Fruit fly (Drosophila melanogaster) whole organism, embryonic: ENCODE data around the gene Gr28a.

Experiments
- Abd-B ChIP-seq: fragments of 200-800 bp; sonication (Bioruptor generic); optimal IDR thresholded peaks from 2 replicates; lab custom pipeline; 2018; ENCODE audit warnings: missing biosample characterization, mild to moderate bottlenecking, missing genetic modification characterization, moderate library complexity
- BEAF-32 ChIP-seq: fragments of 200-800 bp; sonication (Bioruptor generic); optimal IDR thresholded peaks from 3 replicates; lab custom pipeline; 2017; ENCODE audit warnings: missing biosample characterization, missing genetic modification characterization, mild to moderate bottlenecking, moderate library complexity, missing genetic modification reagents
- CG10366 ChIP-seq: fragments of 200-800 bp; sonication (Bioruptor generic); IDR thresholded peaks from 2 replicates; pipeline ENCODE4 v1.3.6; 2022; ENCODE audit warnings: missing biosample characterization, missing genetic modification characterization
- CG12219 ChIP-seq: fragments of 200-800 bp; sonication (Bioruptor generic); optimal IDR thresholded peaks from 3 replicates; lab custom pipeline; 2018; ENCODE audit warnings: missing biosample characterization, mild to moderate bottlenecking, missing genetic modification characterization
- CG14441 ChIP-seq: fragments of 200-800 bp; sonication (Bioruptor generic); IDR thresholded peaks from 2 replicates; pipeline ENCODE4 v1.3.6; 2022; ENCODE audit warnings: missing biosample characterization, missing genetic modification characterization
- CG15514 ChIP-seq: fragments of 200-800 bp; sonication (Bioruptor generic); optimal IDR thresholded peaks from 3 replicates; lab custom pipeline; 2017; ENCODE audit warnings: missing biosample characterization, missing genetic modification characterization, mild to moderate bottlenecking, moderate library complexity, missing genetic modification reagents
- CG1602 ChIP-seq: fragments of 200-800 bp; sonication (Bioruptor generic); optimal IDR thresholded peaks from 3 replicates; lab custom pipeline; 2016; ENCODE audit warnings: missing biosample characterization, missing genetic modification characterization
- CG1603 ChIP-seq: fragments of 200-800 bp; sonication (Bioruptor generic); optimal IDR thresholded peaks from 2 replicates; lab custom pipeline; 2019; ENCODE audit warnings: missing biosample characterization, mild to moderate bottlenecking, missing genetic modification characterization, moderate library complexity
- CG17912 ChIP-seq: fragments of 200-800 bp; sonication (Bioruptor generic); optimal IDR thresholded peaks from 2 replicates; lab custom pipeline; 2018; ENCODE audit warnings: missing biosample characterization, mild to moderate bottlenecking, missing genetic modification characterization
- CG1832 ChIP-seq: fragments of 200-800 bp; sonication (Bioruptor generic); optimal IDR thresholded peaks from 2 replicates; lab custom pipeline; 2017; ENCODE audit warnings: missing biosample characterization, mild to moderate bottlenecking, missing genetic modification characterization, inconsistent platforms
- CG2120 ChIP-seq: fragments of 200-800 bp; sonication (Bioruptor generic); optimal IDR thresholded peaks from 3 replicates; lab custom pipeline; 2016; ENCODE audit warnings: missing biosample characterization, missing genetic modification characterization
- CG2129 ChIP-seq: fragments of 200-800 bp; sonication (Bioruptor generic); IDR thresholded peaks from 2 replicates; pipeline ENCODE4 v1.3.6; 2022; ENCODE audit warnings: missing biosample characterization, missing genetic modification characterization; ENCODE audit not compliant: partially characterized antibody
- CG31224 ChIP-seq: fragments of 200-800 bp; sonication (Bioruptor generic); IDR thresholded peaks from 2 replicates; pipeline ENCODE4 v1.3.6; 2022; ENCODE audit warnings: missing biosample characterization, missing genetic modification characterization
- CG31441 ChIP-seq: fragments of 200-800 bp; sonication (Bioruptor generic); IDR thresholded peaks from 2 replicates; pipeline ENCODE4 v1.3.6; 2022; ENCODE audit warnings: missing biosample characterization, missing genetic modification characterization
- CG32767 ChIP-seq: fragments of 200-800 bp; sonication (Bioruptor generic); IDR thresholded peaks from 2 replicates; pipeline ENCODE4 v1.3.6; 2022; ENCODE audit warnings: missing biosample characterization, missing genetic modification characterization
- CG3281 ChIP-seq: fragments of 200-800 bp; sonication (Bioruptor generic); optimal IDR thresholded peaks from 3 replicates; lab custom pipeline; 2017; ENCODE audit warnings: missing biosample characterization, mild to moderate bottlenecking, missing genetic modification characterization
- CG4854 ChIP-seq: fragments of 200-800 bp; sonication (Bioruptor generic); optimal IDR thresholded peaks from 2 replicates; lab custom pipeline; 2016; ENCODE audit warnings: missing biosample characterization, missing genetic modification characterization, inconsistent platforms
- CG5245 ChIP-seq: fragments of 200-800 bp; sonication (Bioruptor generic); optimal IDR thresholded peaks from 3 replicates; lab custom pipeline; 2016; ENCODE audit warnings: missing biosample characterization, missing genetic modification characterization
- CG7963 ChIP-seq: fragments of 200-800 bp; sonication (Bioruptor generic); IDR thresholded peaks from 3 replicates; pipeline ENCODE4 v1.3.6; 2022; ENCODE audit warnings: missing biosample characterization, missing genetic modification characterization; ENCODE audit not compliant: partially characterized antibody
- CG8290 ChIP-seq, 3 experiments: fragments of 200-800 bp; sonication (Bioruptor generic); optimal IDR thresholded peaks; 2 replicates each; lab custom pipeline; 2016 to 2019; ENCODE audit warnings: missing biosample characterization in 3 of 3, missing genetic modification characterization in 3 of 3, mild to moderate bottlenecking in 2 of 3, moderate library complexity in 1 of 3
- CG8388 ChIP-seq: fragments of 200-800 bp; sonication (Bioruptor generic); optimal IDR thresholded peaks from 2 replicates; lab custom pipeline; 2019; ENCODE audit warnings: missing biosample characterization, mild to moderate bottlenecking, missing genetic modification characterization, moderate library complexity
- CG9727 ChIP-seq: fragments of 200-800 bp; sonication (Bioruptor generic); optimal IDR thresholded peaks from 3 replicates; lab custom pipeline; 2017; ENCODE audit warnings: missing biosample characterization, mild to moderate bottlenecking, missing genetic modification characterization
- CG9797 ChIP-seq: fragments of 200-800 bp; sonication (Bioruptor generic); optimal IDR thresholded peaks from 3 replicates; lab custom pipeline; 2018; ENCODE audit warnings: missing biosample characterization, mild to moderate bottlenecking, missing genetic modification characterization
- Dbx ChIP-seq: fragments of 200-800 bp; sonication (Bioruptor generic); IDR thresholded peaks from 3 replicates; pipeline ENCODE4 v1.3.6; 2022; ENCODE audit warnings: missing biosample characterization, missing genetic modification characterization
- Dfd ChIP-seq, 2 experiments: fragments of >200 bp; optimal IDR thresholded peaks; 2 replicates each; lab custom pipeline; 2017; ENCODE audit warnings: missing biosample characterization in 2 of 2, missing genetic modification characterization in 2 of 2
- Hr51 ChIP-seq, 2 experiments: fragments of 200-800 bp; sonication (Bioruptor generic); optimal IDR thresholded peaks; 2 replicates in 1 of 2; 3 replicates in 1 of 2; lab custom pipeline; 2016 to 2018; ENCODE audit warnings: missing biosample characterization in 2 of 2, missing genetic modification characterization in 2 of 2, mild to moderate bottlenecking in 1 of 2, moderate library complexity in 1 of 2
- Hsf ChIP-seq: fragments of 200-800 bp; sonication (Bioruptor generic); optimal IDR thresholded peaks from 3 replicates; lab custom pipeline; 2016; ENCODE audit warnings: missing biosample characterization, missing genetic modification characterization
- MBD-R2 ChIP-seq: fragments of 200-800 bp; sonication (Bioruptor generic); IDR thresholded peaks from 2 replicates; pipeline ENCODE4 v1.3.6; 2022; ENCODE audit warnings: missing biosample characterization, missing genetic modification characterization
- NfI ChIP-seq: fragments of 200-800 bp; sonication (Bioruptor generic); optimal IDR thresholded peaks from 3 replicates; lab custom pipeline; 2018; ENCODE audit warnings: missing biosample characterization, mild to moderate bottlenecking, missing genetic modification characterization, moderate library complexity
- Oaz ChIP-seq: fragments of 200-800 bp; sonication (Bioruptor generic); IDR thresholded peaks from 2 replicates; pipeline ENCODE4 v1.3.6; 2022; ENCODE audit warnings: missing biosample characterization, missing genetic modification characterization
- Rfx ChIP-seq: fragments of 200-800 bp; sonication (Bioruptor generic); IDR thresholded peaks from 2 replicates; pipeline ENCODE4 v1.3.6; 2022; ENCODE audit warnings: missing biosample characterization, missing genetic modification characterization
- TFAM ChIP-seq: fragments of 200-800 bp; sonication (Bioruptor generic); optimal IDR thresholded peaks from 2 replicates; lab custom pipeline; 2017; ENCODE audit warnings: missing biosample characterization, missing genetic modification characterization, inconsistent platforms
- Tbp ChIP-seq: fragments of >200 bp; optimal IDR thresholded peaks from 2 replicates; lab custom pipeline; 2018; ENCODE audit warnings: missing biosample characterization, missing genetic modification characterization
- Trl ChIP-seq, 3 experiments: fragments of >200 bp in 2 of 3; fragments of 200-800 bp in 1 of 3; sonication (Bioruptor generic) in 1 of 3; optimal IDR thresholded peaks; 2 replicates in 1 of 3; 3 replicates in 2 of 3; lab custom pipeline; 2016 to 2017; ENCODE audit warnings: missing biosample characterization in 1 of 3, missing genetic modification characterization in 1 of 3
- amos ChIP-seq: fragments of 200-800 bp; sonication (Bioruptor generic); IDR thresholded peaks from 2 replicates; pipeline ENCODE4 v1.3.6; 2022; ENCODE audit warnings: missing biosample characterization, missing genetic modification characterization; ENCODE audit not compliant: partially characterized antibody
- bab2 ChIP-seq: fragments of 200-800 bp; sonication (Bioruptor generic); optimal IDR thresholded peaks from 2 replicates; lab custom pipeline; 2016; ENCODE audit warnings: missing biosample characterization, missing genetic modification characterization
- chn ChIP-seq: fragments of 200-800 bp; sonication (Bioruptor generic); optimal IDR thresholded peaks from 2 replicates; lab custom pipeline; 2016; ENCODE audit warnings: missing biosample characterization, missing genetic modification characterization
- dmrt99B ChIP-seq: fragments of 200-800 bp; sonication (Bioruptor generic); optimal IDR thresholded peaks from 2 replicates; lab custom pipeline; 2018; ENCODE audit warnings: missing biosample characterization, mild to moderate bottlenecking, missing genetic modification characterization, moderate library complexity
- grn ChIP-seq: fragments of 200-800 bp; sonication (Bioruptor generic); optimal IDR thresholded peaks from 3 replicates; lab custom pipeline; 2017; ENCODE audit warnings: missing biosample characterization, missing genetic modification characterization
- mam ChIP-seq: fragments of 200-800 bp; sonication (Bioruptor generic); optimal IDR thresholded peaks from 3 replicates; lab custom pipeline; 2016; ENCODE audit warnings: missing biosample characterization, missing genetic modification characterization
- nmo ChIP-seq: fragments of 200-800 bp; sonication (Bioruptor generic); optimal IDR thresholded peaks from 2 replicates; lab custom pipeline; 2018; ENCODE audit warnings: missing biosample characterization, mild to moderate bottlenecking, missing genetic modification characterization, moderate library complexity
- repo ChIP-seq: fragments of 200-800 bp; sonication (Bioruptor generic); optimal IDR thresholded peaks from 2 replicates; lab custom pipeline; 2016; ENCODE audit warnings: missing biosample characterization, missing genetic modification characterization
- sc ChIP-seq, 3 experiments: fragments of >200 bp in 2 of 3; fragments of 200-800 bp in 1 of 3; sonication (Bioruptor generic) in 1 of 3; optimal IDR thresholded peaks; 2 replicates in 2 of 3; 3 replicates in 1 of 3; lab custom pipeline; 2017; ENCODE audit warnings: mild to moderate bottlenecking in 1 of 3, missing biosample characterization in 1 of 3, missing genetic modification characterization in 1 of 3, missing genetic modification reagents in 1 of 3
- sr ChIP-seq: fragments of 200-800 bp; sonication (Bioruptor generic); IDR thresholded peaks from 3 replicates; pipeline ENCODE4 v1.3.6; 2022; ENCODE audit warnings: missing biosample characterization, missing genetic modification characterization
- tap ChIP-seq: fragments of 200-800 bp; optimal IDR thresholded peaks from 3 replicates; lab custom pipeline; 2019; ENCODE audit warnings: missing biosample characterization, mild to moderate bottlenecking, missing genetic modification characterization, moderate library complexity
- tio ChIP-seq: fragments of 200-800 bp; sonication (Bioruptor generic); optimal IDR thresholded peaks from 2 replicates; lab custom pipeline; 2017; ENCODE audit warnings: missing biosample characterization, missing genetic modification characterization, inconsistent platforms
- tup ChIP-seq: fragments of 200-800 bp; sonication (Bioruptor generic); optimal IDR thresholded peaks from 2 replicates; lab custom pipeline; 2016; ENCODE audit warnings: missing biosample characterization, mild to moderate bottlenecking, missing genetic modification characterization, moderate library complexity
- wek ChIP-seq: fragments of 200-800 bp; sonication (Bioruptor generic); optimal IDR thresholded peaks from 3 replicates; lab custom pipeline; 2018; ENCODE audit warnings: missing biosample characterization, mild to moderate bottlenecking, missing genetic modification characterization, moderate library complexity

Gene Gr28a

dm6 chr2L:7434737-7435356 lies 19.2 kb downstream of the Gr28a start (continued):
- TF ChIP-seq chn (GFP tag; lab: Kevin White, UChicago) (no peak), bab2 (GFP tag; lab: Kevin White, UChicago) (no peak), tap (tag; lab: Kevin White, UChicago) (peak; percentile 40), sr (GFP tag; lab: Robert Waterston, UW) (no peak), CG1603 (tag; lab: Kevin White, UChicago) (no peak), Hr51 (GFP tag; optimal IDR thresholded peaks at IDR 0.05; lab: Kevin White, UChicago) (peak in 1 of 2 experiments; percentile 28), CG8388 (GFP tag; lab: Kevin White, UChicago) (no peak), Rfx (GFP tag; lab: Robert Waterston, UW) (peak; percentile 73), amos (GFP tag; lab: Robert Waterston, UW) (no peak), CG1602 (GFP tag; lab: Kevin White, UChicago) (no peak), Dfd (GFP tag; optimal IDR thresholded peaks at IDR 0.05; lab: Kevin White, UChicago) (no peak), CG15514 (no peak), CG10366 (GFP tag; lab: Robert Waterston, UW) (peak; percentile 14; the same call in 1 of the 2 replicates), CG31224 (GFP tag; lab: Robert Waterston, UW) (peak; percentile 19; the same call in 1 of the 2 replicates), CG3281 (GFP tag; lab: Kevin White, UChicago) (peak; percentile 13), MBD-R2 (GFP tag; lab: Robert Waterston, UW) (no peak; the same call in 1 of the 2 replicates), CG8290 (GFP tag; optimal IDR thresholded peaks at IDR 0.05; lab: Kevin White, UChicago) (no peak), CG8290 (tag; optimal IDR thresholded peaks at IDR 0.05; lab: Kevin White, UChicago) (no peak), CG2120 (GFP tag; lab: Kevin White, UChicago) (peak; percentile 28), sc (optimal IDR thresholded peaks at IDR 0.05; lab: Kevin White, UChicago) (no peak), sc (GFP tag; optimal IDR thresholded peaks at IDR 0.05; lab: Kevin White, UChicago) (no peak), CG7963 (GFP tag; lab: Robert Waterston, UW) (no peak), Dbx (peak; percentile 52; the same call in 2 of the 3 replicates), CG9727 (GFP tag; lab: Kevin White, UChicago) (no peak), dmrt99B (tag; lab: Kevin White, UChicago) (peak; percentile 12), wek (no peak), CG12219 (GFP tag; lab: Kevin White, UChicago) (peak; percentile 9), mam (no peak), BEAF-32 (GFP tag; lab: Kevin White, UChicago) (no peak), tup (GFP tag; lab: Kevin White, UChicago) (no peak), CG32767 (GFP tag; lab: Robert Waterston, UW) (peak; percentile 21; the same call in 1 of the 2 replicates), Tbp (GFP tag; lab: Kevin White, UChicago) (no peak), CG2129 (GFP tag; lab: Robert Waterston, UW) (no peak), CG14441 (peak; percentile 56; the same call in 1 of the 2 replicates), CG31441 (GFP tag; lab: Robert Waterston, UW) (0 out of 2 replicates have a peak, but pooled peaks have one; percentile 15), Trl (optimal IDR thresholded peaks at IDR 0.05; lab: Kevin White, UChicago) (no peak), Trl (GFP tag; optimal IDR thresholded peaks at IDR 0.05; lab: Kevin White, UChicago) (no peak), CG17912 (GFP tag; lab: Kevin White, UChicago) (no peak), Abd-B (GFP tag; lab: Kevin White, UChicago) (peak; percentile 3), grn (GFP tag; lab: Kevin White, UChicago) (no peak), tio (GFP tag; lab: Kevin White, UChicago) (no peak), repo (GFP tag; lab: Kevin White, UChicago) (no peak), CG9797 (GFP tag; lab: Kevin White, UChicago) (no peak), TFAM (no peak), CG4854 (GFP tag; lab: Kevin White, UChicago) (no peak), Oaz (no peak), CG1832 (no peak), NfI (no peak), Hsf (GFP tag; lab: Kevin White, UChicago) (no peak), nmo (GFP tag; lab: Kevin White, UChicago) (no peak), CG5245 (GFP tag; lab: Kevin White, UChicago) (no peak)
